ENCODE assay signal across 4 worm cellular contexts in the genomic region with DNA sequence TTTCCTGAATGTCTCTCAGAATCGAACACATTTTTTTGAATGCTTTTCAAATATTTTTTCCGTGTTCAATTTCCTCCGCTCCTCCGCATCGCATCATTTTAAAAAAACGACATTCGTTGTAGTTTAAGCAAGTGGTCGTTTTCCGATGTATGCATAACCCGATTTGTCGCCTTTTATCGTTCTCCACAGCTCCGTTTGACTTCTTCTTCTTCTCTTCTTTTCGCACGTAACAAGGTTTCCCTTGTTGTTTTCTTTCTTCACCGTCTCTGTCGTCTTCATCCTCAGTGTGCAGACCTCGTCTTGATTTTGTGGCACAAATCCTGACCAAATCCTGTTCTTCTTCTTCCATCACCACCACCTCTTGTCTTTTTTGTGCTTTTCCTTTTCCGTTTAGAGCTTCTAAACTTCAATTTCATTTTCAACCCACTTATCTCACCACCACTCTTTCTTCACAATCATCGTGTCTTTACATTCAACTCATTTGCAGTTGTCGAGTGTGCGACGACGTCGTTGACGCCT.
TF ChIP-seq lines count a peak whose summit lies in the region.

Gene K06A4.2 (plus strand): TSS at position 469 of the 519 bp plus-strand sequence.

TF ChIP-seq in whole organism, L1 larva, 84 proteins besides CTCF, POLR2A, EP300 and RAD21:
- TF ChIP-seq zag-1 (tag; optimal IDR thresholded peaks at IDR 0.05; lab: Kevin White, UChicago) (no peak), nhr-237 (tag; optimal IDR thresholded peaks at IDR 0.05; lab: Kevin White, UChicago) (no peak), swsn-7 (tag; optimal IDR thresholded peaks at IDR 0.05; lab: Kevin White, UChicago) (no peak), unc-86 (tag; optimal IDR thresholded peaks at IDR 0.05; lab: Kevin White, UChicago) (no peak), lin-14 (GFP tag; optimal IDR thresholded peaks at IDR 0.05; lab: Kevin White, UChicago) (peak; percentile 57), lin-39 (tag; optimal IDR thresholded peaks at IDR 0.05; lab: Kevin White, UChicago) (no peak), xbp-1 (tag; optimal IDR thresholded peaks at IDR 0.05; lab: Kevin White, UChicago) (no peak), unc-130 (tag; optimal IDR thresholded peaks at IDR 0.05; lab: Kevin White, UChicago) (no peak), fkh-10 (GFP tag; optimal IDR thresholded peaks at IDR 0.05; lab: Kevin White, UChicago) (peak; percentile 90), ceh-8 (GFP tag; optimal IDR thresholded peaks at IDR 0.05; lab: Kevin White, UChicago) (no peak), aha-1 (tag; optimal IDR thresholded peaks at IDR 0.05; lab: Kevin White, UChicago) (no peak), nhr-71 (tag; optimal IDR thresholded peaks at IDR 0.05; lab: Kevin White, UChicago) (no peak), elt-2 (tag; optimal IDR thresholded peaks at IDR 0.05; lab: Kevin White, UChicago) (no peak)

TF ChIP-seq in whole organism, L3 larva, 47 proteins besides CTCF, POLR2A, EP300 and RAD21:
- no peak for TF ChIP-seq eor-1 (tag; optimal IDR thresholded peaks at IDR 0.05; lab: Kevin White, UChicago)
- peak; percentile 86 for TF ChIP-seq fkh-10 (GFP tag; optimal IDR thresholded peaks at IDR 0.05; lab: Kevin White, UChicago)

TF ChIP-seq in whole organism, L4 larva, 104 proteins besides CTCF, POLR2A, EP300 and RAD21:
- TF ChIP-seq unc-62 (GFP tag; optimal IDR thresholded peaks at IDR 0.05 in 1 of 2; lab: Kevin White, UChicago) (no peak), unc-62 (tag; optimal IDR thresholded peaks at IDR 0.05; lab: Kevin White, UChicago) (no peak), fkh-10 (GFP tag; optimal IDR thresholded peaks at IDR 0.05; lab: Kevin White, UChicago) (peak; percentile 93), ces-1 (GFP tag; optimal IDR thresholded peaks at IDR 0.05; lab: Kevin White, UChicago) (peak; percentile 62), ctbp-1 (GFP tag; IDR thresholded peaks at IDR 0.05; lab: Robert Waterston, UW) (0 out of 2 replicates have a peak, but pooled peaks have one; percentile 19)

TF ChIP-seq in whole organism, late embryonic, 69 proteins besides CTCF, POLR2A, EP300 and RAD21:
- TF ChIP-seq unc-42 (tag; optimal IDR thresholded peaks at IDR 0.05; lab: Kevin White, UChicago), result peak; percentile 75
- TF ChIP-seq ceh-34 (tag; optimal IDR thresholded peaks at IDR 0.05; lab: Kevin White, UChicago), result no peak

Comparison
In these comparisons a context has a peak if more than half of its experiments do, and no peak if none do; other contexts are left out.
1. Of the 29 proteins assayed by ChIP-seq in both whole organism, L4 larva and whole organism, L1 larva: peak only in whole organism, L4 larva: ces-1; only in whole organism, L1 larva: none; in both: fkh-10; in neither: 27.